Fruit fly (Drosophila melanogaster): ENCODE data around the gene CG14711.

The CG14711 gene

DNA sequence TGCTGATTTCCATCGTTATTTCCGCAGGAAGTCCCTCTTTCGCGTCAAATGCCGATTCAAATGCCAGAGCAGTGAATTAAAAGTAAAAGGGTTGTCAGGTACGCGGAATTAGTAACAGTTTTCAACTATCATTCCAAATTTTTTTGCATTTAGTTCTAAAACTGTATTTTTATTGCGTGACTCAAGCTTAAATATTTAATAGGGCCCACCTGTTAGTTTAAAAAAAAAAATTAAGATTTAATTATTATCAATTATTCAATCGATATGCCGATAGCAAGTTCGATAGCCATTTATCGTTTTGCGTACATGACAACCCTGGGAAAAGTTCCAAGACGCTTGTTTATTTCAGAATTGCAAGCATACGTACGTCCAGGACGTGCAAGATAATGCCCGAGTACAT is at the start of gene CG14711 (continued):
- TF ChIP-seq Sox100B (GFP tag; optimal IDR thresholded peaks at IDR 0.05) (no peak), CG17912 (GFP tag; optimal IDR thresholded peaks at IDR 0.05) (peak; percentile 65), CG9727 (GFP tag; optimal IDR thresholded peaks at IDR 0.05) (peak; percentile 86), H15 (GFP tag; IDR thresholded peaks at IDR 0.05) (peak; percentile 78), CG15479 (GFP tag; optimal IDR thresholded peaks at IDR 0.05) (no peak), z (GFP tag; IDR thresholded peaks at IDR 0.05) (no peak), CG11398 (GFP tag; optimal IDR thresholded peaks at IDR 0.05) (peak; percentile 35), Hmx (GFP tag; optimal IDR thresholded peaks at IDR 0.05) (peak; percentile 31), NK7.1 (GFP tag; optimal IDR thresholded peaks at IDR 0.05) (no peak), GATAe (GFP tag; conservative IDR thresholded peaks at IDR 0.05) (no peak; the same call in 1 of the 2 replicates), CG30431 (GFP tag; optimal IDR thresholded peaks at IDR 0.05) (peak; percentile 66), Fer2 (tag; optimal IDR thresholded peaks at IDR 0.05) (peak; percentile 75), NFAT (GFP tag; IDR thresholded peaks at IDR 0.05) (peak; percentile 84), chn (GFP tag; optimal IDR thresholded peaks at IDR 0.05) (peak; percentile 80), CG8388 (GFP tag; optimal IDR thresholded peaks at IDR 0.05) (peak; percentile 82), CG13296 (GFP tag; optimal IDR thresholded peaks at IDR 0.05) (peak; percentile 85), Dip3 (GFP tag; optimal IDR thresholded peaks at IDR 0.05) (peak; percentile 65), CG2678 (tag; optimal IDR thresholded peaks at IDR 0.05) (no peak), usp (GFP tag; optimal IDR thresholded peaks at IDR 0.05) (no peak), Sry-δ (GFP tag; optimal IDR thresholded peaks at IDR 0.05) (peak; percentile 53), kay (GFP tag; optimal IDR thresholded peaks at IDR 0.05) (peak; percentile 74), trh (GFP tag; optimal IDR thresholded peaks at IDR 0.05) (peak; percentile 66), Ssrp (tag; optimal IDR thresholded peaks at IDR 0.05) (peak; percentile 80), kni (GFP tag; optimal IDR thresholded peaks at IDR 0.05) (peak; percentile 69), Hr51 (GFP tag; optimal IDR thresholded peaks at IDR 0.05) (peak in 1 of 2 experiments; percentile 64), dmrt99B (tag; optimal IDR thresholded peaks at IDR 0.05) (no peak), CG33213 (GFP tag; optimal IDR thresholded peaks at IDR 0.05) (peak; percentile 54), CrebB (tag; optimal IDR thresholded peaks at IDR 0.05) (peak; percentile 57), sob (GFP tag; IDR thresholded peaks at IDR 0.05) (peak; percentile 85), CG31224 (GFP tag; IDR thresholded peaks at IDR 0.05) (peak; percentile 69), knrl (GFP tag; IDR thresholded peaks at IDR 0.05; ENCODE audit: partially characterized antibody) (peak; percentile 79), ATbp (GFP tag; optimal IDR thresholded peaks at IDR 0.05) (peak; percentile 65), Asciz (GFP tag; optimal IDR thresholded peaks at IDR 0.05) (peak; percentile 73), CG10209 (GFP tag; optimal IDR thresholded peaks at IDR 0.05) (peak; percentile 75), cg (GFP tag; optimal IDR thresholded peaks at IDR 0.05) (no peak), Sox102F (GFP tag; optimal IDR thresholded peaks at IDR 0.05) (no peak), vfl (GFP tag; optimal IDR thresholded peaks at IDR 0.05) (peak; percentile 79), sr (GFP tag; IDR thresholded peaks at IDR 0.05) (no peak), CG15514 (GFP tag; optimal IDR thresholded peaks at IDR 0.05) (peak; percentile 86), zf30C (GFP tag; optimal IDR thresholded peaks at IDR 0.05) (no peak), ftz-f1 (GFP tag; optimal IDR thresholded peaks at IDR 0.05) (peak; percentile 40), bab2 (GFP tag; optimal IDR thresholded peaks at IDR 0.05) (peak; percentile 83), CG7745 (tag; optimal IDR thresholded peaks at IDR 0.05) (peak; percentile 47), CG8290 (GFP tag; optimal IDR thresholded peaks at IDR 0.05) (peak; percentile 64), CG8290 (tag; optimal IDR thresholded peaks at IDR 0.05) (peak in 1 of 2 experiments; percentile 76), CG10462 (GFP tag; optimal IDR thresholded peaks at IDR 0.05) (peak; percentile 83), nerfin-1 (tag; optimal IDR thresholded peaks at IDR 0.05) (peak; percentile 92), CG5180 (GFP tag; optimal IDR thresholded peaks at IDR 0.05) (no peak), croc (GFP tag; conservative IDR thresholded peaks at IDR 0.05) (peak; percentile 52; the same call in 2 of the 3 replicates), Sry-β (GFP tag; optimal IDR thresholded peaks at IDR 0.05) (no peak)

Data from whole organism, embryonic.